Fruit fly (Drosophila melanogaster) whole organism, adult: ENCODE results near the gene Lsp1gamma.

Experiments used
- CG11617 ChIP-seq: fragments of 200-800 bp; sonication (Bioruptor generic); optimal IDR thresholded peaks from 2 replicates; lab custom pipeline; 2017; ENCODE audit warnings: mild to moderate bottlenecking, missing biosample characterization, missing genetic modification reagents, missing genetic modification characterization
- CG12768 ChIP-seq: fragments of 200-800 bp; sonication (Bioruptor generic); optimal IDR thresholded peaks from 2 replicates; lab custom pipeline; 2017; ENCODE audit warnings: missing biosample characterization, missing genetic modification characterization, mild to moderate bottlenecking, moderate library complexity, missing genetic modification reagents
- CG14711 ChIP-seq: fragments of 200-800 bp; sonication (Bioruptor generic); optimal IDR thresholded peaks from 2 replicates; lab custom pipeline; 2018; ENCODE audit warnings: missing biosample characterization, mild to moderate bottlenecking, missing genetic modification characterization, moderate library complexity
- CG1620 ChIP-seq: fragments of 200-800 bp; sonication (Bioruptor generic); optimal IDR thresholded peaks from 2 replicates; lab custom pipeline; 2016; ENCODE audit warnings: missing biosample characterization, missing genetic modification characterization
- CG33017 ChIP-seq: fragments of 200-800 bp; sonication (Bioruptor generic); optimal IDR thresholded peaks from 2 replicates; lab custom pipeline; 2018; ENCODE audit warnings: missing biosample characterization, mild to moderate bottlenecking, missing genetic modification characterization, moderate library complexity
- CG5204 ChIP-seq: fragments of 200-800 bp; sonication (Bioruptor generic); optimal IDR thresholded peaks from 2 replicates; lab custom pipeline; 2016; ENCODE audit warnings: missing biosample characterization, missing genetic modification characterization
- CG7045 ChIP-seq: fragments of 200-800 bp; sonication (Bioruptor generic); optimal IDR thresholded peaks from 2 replicates; lab custom pipeline; 2017; ENCODE audit warnings: missing biosample characterization, mild to moderate bottlenecking, missing genetic modification characterization
- CG7101 ChIP-seq: fragments of 200-800 bp; sonication (Bioruptor generic); optimal IDR thresholded peaks from 2 replicates; lab custom pipeline; 2018; ENCODE audit warnings: missing biosample characterization, mild to moderate bottlenecking, missing genetic modification characterization, moderate library complexity
- Clk ChIP-seq: fragments of 200-800 bp; sonication (Bioruptor generic); optimal IDR thresholded peaks from 2 replicates; lab custom pipeline; 2017; ENCODE audit warnings: missing biosample characterization, missing genetic modification characterization
- Crg-1 ChIP-seq: fragments of 200-800 bp; sonication (Bioruptor generic); optimal IDR thresholded peaks from 2 replicates; lab custom pipeline; 2016; ENCODE audit warnings: missing biosample characterization, missing genetic modification characterization
- Hr96 ChIP-seq: fragments of 200-800 bp; sonication (Bioruptor generic); optimal IDR thresholded peaks from 2 replicates; lab custom pipeline; 2016; ENCODE audit warnings: missing biosample characterization, missing genetic modification characterization
- Mnt ChIP-seq: fragments of 200-800 bp; sonication (Bioruptor generic); optimal IDR thresholded peaks from 2 replicates; lab custom pipeline; 2016; ENCODE audit warnings: missing biosample characterization, mild to moderate bottlenecking, missing genetic modification characterization
- bab1 ChIP-seq: fragments of 200-800 bp; sonication (Bioruptor generic); optimal IDR thresholded peaks from 3 replicates; lab custom pipeline; 2019; ENCODE audit warnings: missing biosample characterization, mild to moderate bottlenecking, missing genetic modification characterization, moderate library complexity
- cic ChIP-seq: fragments of 200-800 bp; sonication (Bioruptor generic); optimal IDR thresholded peaks from 2 replicates; lab custom pipeline; 2017; ENCODE audit warnings: missing biosample characterization, mild to moderate bottlenecking, missing genetic modification characterization, moderate library complexity
- cnc ChIP-seq, 2 experiments: fragments of >200 bp; optimal IDR thresholded peaks; 2 replicates each; lab custom pipeline; 2017
- kay ChIP-seq: fragments of 200-800 bp; sonication (Bioruptor generic); peaks from one replicate; lab custom pipeline; 2016; ENCODE audit warnings: missing biosample characterization, missing genetic modification characterization, borderline replicate concordance
- ovo ChIP-seq: fragments of 200-800 bp; sonication (Bioruptor generic); optimal IDR thresholded peaks from 2 replicates; lab custom pipeline; 2016; ENCODE audit warnings: missing biosample characterization, missing genetic modification characterization
- pad ChIP-seq: fragments of 200-800 bp; sonication (Bioruptor generic); optimal IDR thresholded peaks from 3 replicates; lab custom pipeline; 2017; ENCODE audit warnings: missing biosample characterization, missing genetic modification characterization, mild to moderate bottlenecking, moderate library complexity, missing genetic modification reagents
- tj ChIP-seq: fragments of 200-800 bp; sonication (Bioruptor generic); optimal IDR thresholded peaks from 3 replicates; lab custom pipeline; 2017; ENCODE audit warnings: missing biosample characterization, mild to moderate bottlenecking, missing genetic modification characterization, moderate library complexity
- toe ChIP-seq: fragments of 200-800 bp; sonication (Bioruptor generic); optimal IDR thresholded peaks from 2 replicates; lab custom pipeline; 2016; ENCODE audit warnings: missing biosample characterization, missing genetic modification characterization

The Lsp1gamma gene

dm6 chr3L:56532-56931, 9.7 kb upstream of the Lsp1gamma start:
- TF ChIP-seq CG11617 (GFP tag; lab: Kevin White, UChicago) (no peak), kay (GFP tag; lab: Kevin White, UChicago) (no peak), CG7045 (GFP tag; lab: Kevin White, UChicago) (no peak), bab1 (GFP tag; lab: Kevin White, UChicago) (no peak)

- TF ChIP-seq CG12768 (no peak), CG1620 (no peak), tj (GFP tag; lab: Kevin White, UChicago) (no peak), CG33017 (tag; lab: Kevin White, UChicago) (no peak), CG5204 (GFP tag; lab: Kevin White, UChicago) (no peak), CG11617 (GFP tag; lab: Kevin White, UChicago) (no peak), toe (GFP tag; lab: Kevin White, UChicago) (no peak), bab1 (GFP tag; lab: Kevin White, UChicago) (no peak), CG7101 (no peak), pad (GFP tag; lab: Kevin White, UChicago) (no peak), Crg-1 (GFP tag; lab: Kevin White, UChicago) (no peak), kay (GFP tag; lab: Kevin White, UChicago) (no peak), ovo (no peak), Mnt (GFP tag; lab: Kevin White, UChicago) (no peak), CG14711 (tag; lab: Kevin White, UChicago) (no peak), Hr96 (GFP tag; lab: Kevin White, UChicago) (no peak)
Measured at dm6 chr3L:57638-58037, 8.6 kb upstream of the Lsp1gamma start.

dm6 chr3L:60050-60449, 6.2 kb upstream of the Lsp1gamma start:
- TF ChIP-seq Clk (GFP tag; lab: Kevin White, UChicago) (no peak), CG14711 (tag; lab: Kevin White, UChicago) (no peak), CG7101 (no peak), CG11617 (GFP tag; lab: Kevin White, UChicago) (no peak), CG12768 (no peak), CG33017 (tag; lab: Kevin White, UChicago) (no peak), cic (GFP tag; lab: Kevin White, UChicago) (no peak), kay (GFP tag; lab: Kevin White, UChicago) (no peak), cnc (optimal IDR thresholded peaks at IDR 0.05; lab: Kevin White, UChicago) (no peak), Mnt (GFP tag; lab: Kevin White, UChicago) (no peak)

dm6 chr3L:60491-60890, 5.7 kb upstream of the Lsp1gamma start:
- TF ChIP-seq Mnt (GFP tag; lab: Kevin White, UChicago) = no peak
- TF ChIP-seq CG12768 = no peak
- TF ChIP-seq CG11617 (GFP tag; lab: Kevin White, UChicago) = no peak
- TF ChIP-seq kay (GFP tag; lab: Kevin White, UChicago) = no peak
- no peak for TF ChIP-seq cic (GFP tag; lab: Kevin White, UChicago)
- TF ChIP-seq tj (GFP tag; lab: Kevin White, UChicago) = no peak
- TF ChIP-seq Clk (GFP tag; lab: Kevin White, UChicago) = no peak
- TF ChIP-seq ovo = no peak
- TF ChIP-seq CG5204 (GFP tag; lab: Kevin White, UChicago) = no peak
- no peak for TF ChIP-seq CG14711 (tag; lab: Kevin White, UChicago)
- no peak for TF ChIP-seq toe (GFP tag; lab: Kevin White, UChicago)
- no peak for TF ChIP-seq cnc (optimal IDR thresholded peaks at IDR 0.05; lab: Kevin White, UChicago)
- TF ChIP-seq Crg-1 (GFP tag; lab: Kevin White, UChicago) = no peak
- no peak for TF ChIP-seq CG7045 (GFP tag; lab: Kevin White, UChicago)
- TF ChIP-seq CG7101 = no peak
- TF ChIP-seq pad (GFP tag; lab: Kevin White, UChicago) = no peak
- no peak for TF ChIP-seq Hr96 (GFP tag; lab: Kevin White, UChicago)
- no peak for TF ChIP-seq CG33017 (tag; lab: Kevin White, UChicago)

- TF ChIP-seq Mnt (GFP tag; lab: Kevin White, UChicago) = no peak
- TF ChIP-seq CG12768 = no peak
- TF ChIP-seq CG5204 (GFP tag; lab: Kevin White, UChicago) = no peak
- no peak for TF ChIP-seq ovo
- no peak for TF ChIP-seq Crg-1 (GFP tag; lab: Kevin White, UChicago)
- no peak for TF ChIP-seq toe (GFP tag; lab: Kevin White, UChicago)
- no peak for TF ChIP-seq CG33017 (tag; lab: Kevin White, UChicago)
- no peak for TF ChIP-seq tj (GFP tag; lab: Kevin White, UChicago)
- no peak for TF ChIP-seq CG7045 (GFP tag; lab: Kevin White, UChicago)
- no peak for TF ChIP-seq pad (GFP tag; lab: Kevin White, UChicago)
- no peak for TF ChIP-seq CG1620
- TF ChIP-seq cic (GFP tag; lab: Kevin White, UChicago) = no peak
- TF ChIP-seq cnc (optimal IDR thresholded peaks at IDR 0.05; lab: Kevin White, UChicago) = no peak
- TF ChIP-seq bab1 (GFP tag; lab: Kevin White, UChicago) = no peak
Measured at dm6 chr3L:69310-69709, 3.1 kb downstream of the Lsp1gamma start.

- TF ChIP-seq toe (GFP tag; lab: Kevin White, UChicago) (no peak), bab1 (GFP tag; lab: Kevin White, UChicago) (no peak), CG5204 (GFP tag; lab: Kevin White, UChicago) (no peak), cnc (optimal IDR thresholded peaks at IDR 0.05; lab: Kevin White, UChicago) (no peak), CG12768 (no peak), pad (GFP tag; lab: Kevin White, UChicago) (no peak), CG14711 (tag; lab: Kevin White, UChicago) (no peak)
Measured at dm6 chr3L:71247-71646, 5.0 kb downstream of the Lsp1gamma start.
